Worm (Caenorhabditis elegans) whole organism, L4 larva: ENCODE measurements around the gene mrpl-4.
A peak's percentile ranks its signal among the peaks of the same experiment; 100 is the strongest.

Experiments
- D1046.2 ChIP-seq: fragments of 200-800 bp; sonication (Bioruptor generic); IDR thresholded peaks from 2 replicates; pipeline ENCODE4 v1.3.6; 2022; ENCODE audit warnings: missing genetic modification characterization, missing compliant biosample characterization
- F26F4.8 ChIP-seq: fragments of 200-800 bp; sonication (Bioruptor generic); conservative IDR thresholded peaks from 2 replicates; pipeline ENCODE4 v1.3.6; 2022; ENCODE audit warnings: missing genetic modification characterization, missing compliant biosample characterization
- T20F7.1 ChIP-seq: fragments of 200-800 bp; sonication (Bioruptor generic); optimal IDR thresholded peaks from 2 replicates; lab custom pipeline; 2018; ENCODE audit warnings: mild to moderate bottlenecking, missing genetic modification characterization, missing compliant biosample characterization
- Y105C5A.15 ChIP-seq: fragments of 200-800 bp; sonication (Bioruptor generic); IDR thresholded peaks from 2 replicates; pipeline ENCODE4 v1.3.6; 2022; ENCODE audit warnings: missing genetic modification characterization, missing compliant biosample characterization
- Y5F2A.4 ChIP-seq: fragments of 200-800 bp; sonication (Bioruptor generic); optimal IDR thresholded peaks from 2 replicates; lab custom pipeline; 2018; ENCODE audit warnings: mild to moderate bottlenecking, missing genetic modification characterization, missing compliant biosample characterization
- aha-1 ChIP-seq: fragments of 150-350 bp; peaks from one replicate; lab custom pipeline; 2014; ENCODE audit warnings: missing biosample characterization, missing genetic modification characterization
- aly-2 ChIP-seq: sonication (generic microtip); optimal IDR thresholded peaks from 2 replicates; lab custom pipeline; 2018; ENCODE audit warnings: missing biosample characterization, missing genetic modification characterization
- ceh-28 ChIP-seq: fragments of 150-350 bp; optimal IDR thresholded peaks from 2 replicates; lab custom pipeline; 2014; ENCODE audit warnings: missing biosample characterization, missing genetic modification reagents, missing genetic modification characterization
- ceh-32 ChIP-seq: sonication (generic microtip); optimal IDR thresholded peaks from 2 replicates; lab custom pipeline; 2016; ENCODE audit warnings: mild to moderate bottlenecking, missing genetic modification characterization, missing compliant biosample characterization; ENCODE audit not compliant: poor library complexity
- ces-1 ChIP-seq: fragments of 150-350 bp; sonication (generic microtip); optimal IDR thresholded peaks from 4 replicates; lab custom pipeline; 2014; ENCODE audit warnings: missing biosample characterization, missing genetic modification reagents, missing genetic modification characterization
- cey-2 ChIP-seq: sonication (generic microtip); optimal IDR thresholded peaks from 3 replicates; lab custom pipeline; 2017; ENCODE audit warnings: missing genetic modification characterization, mild to moderate bottlenecking, missing compliant biosample characterization, antibody characterized with exemption, borderline replicate concordance; ENCODE audit not compliant: insufficient read depth
- daf-19 ChIP-seq: fragments of 200-800 bp; sonication (Bioruptor generic); conservative IDR thresholded peaks from 2 replicates; pipeline ENCODE4 v1.3.6; 2022; ENCODE audit warnings: missing genetic modification characterization, missing compliant biosample characterization
- dmd-8 ChIP-seq: fragments of 200-800 bp; sonication (Bioruptor generic); IDR thresholded peaks from 2 replicates; pipeline ENCODE4 v1.3.6; 2022; ENCODE audit warnings: missing genetic modification characterization, missing compliant biosample characterization
- dve-1 ChIP-seq: sonication (generic microtip); optimal IDR thresholded peaks from 2 replicates; lab custom pipeline; 2017; ENCODE audit warnings: antibody characterized with exemption, mild to moderate bottlenecking, missing genetic modification characterization, missing compliant biosample characterization; ENCODE audit not compliant: insufficient read depth
- egl-27 ChIP-seq: sonication (generic microtip); optimal IDR thresholded peaks from 3 replicates; lab custom pipeline; 2017; ENCODE audit warnings: missing biosample characterization, missing genetic modification reagents, missing genetic modification characterization
- egl-43 ChIP-seq: fragments of 200-800 bp; sonication (Bioruptor generic); IDR thresholded peaks from 2 replicates; pipeline ENCODE4 v1.3.6; 2022; ENCODE audit warnings: missing genetic modification reagents, missing genetic modification characterization, missing compliant biosample characterization
- fkh-10 ChIP-seq: fragments of 150-350 bp; optimal IDR thresholded peaks from 2 replicates; lab custom pipeline; 2014; ENCODE audit warnings: missing biosample characterization, missing genetic modification reagents, missing genetic modification characterization
- hlh-30 ChIP-seq: sonication (generic microtip); optimal IDR thresholded peaks from 2 replicates; lab custom pipeline; 2017; ENCODE audit warnings: antibody characterized with exemption, mild to moderate bottlenecking, missing genetic modification characterization, missing compliant biosample characterization; ENCODE audit not compliant: insufficient read depth
- hmg-1.1 ChIP-seq: fragments of 200-800 bp; sonication (Bioruptor generic); IDR thresholded peaks from 2 replicates; pipeline ENCODE4 v1.3.6; 2022; ENCODE audit warnings: missing genetic modification reagents, missing genetic modification characterization, missing compliant biosample characterization
- jun-1 ChIP-seq: fragments of 150-350 bp; optimal IDR thresholded peaks from 2 replicates; lab custom pipeline; 2014; ENCODE audit warnings: missing biosample characterization, missing genetic modification reagents, missing genetic modification characterization
- lin-13 ChIP-seq: fragments of 150-350 bp; optimal IDR thresholded peaks from 2 replicates; lab custom pipeline; 2014; ENCODE audit warnings: missing biosample characterization, missing genetic modification reagents, missing genetic modification characterization
- lin-15B ChIP-seq: fragments of 150-350 bp; sonication (generic microtip); optimal IDR thresholded peaks from 3 replicates; lab custom pipeline; 2014; ENCODE audit warnings: missing biosample characterization, missing genetic modification characterization
- lin-29 ChIP-seq: fragments of 200-800 bp; sonication (Bioruptor generic); IDR thresholded peaks from 2 replicates; pipeline ENCODE4 v1.3.6; 2022; ENCODE audit warnings: missing genetic modification reagents, missing genetic modification characterization, missing compliant biosample characterization
- lin-38 ChIP-seq: fragments of 200-800 bp; sonication (Bioruptor generic); IDR thresholded peaks from 2 replicates; pipeline ENCODE4 v1.3.6; 2022; ENCODE audit warnings: missing genetic modification reagents, missing genetic modification characterization, missing compliant biosample characterization
- lir-3 ChIP-seq: sonication (generic microtip); optimal IDR thresholded peaks from 2 replicates; lab custom pipeline; 2016; ENCODE audit warnings: mild to moderate bottlenecking, missing genetic modification characterization, missing compliant biosample characterization
- lsy-2 ChIP-seq, 2 experiments: fragments of 150-350 bp in 1 of 2; sonication (generic microtip) in 1 of 2; optimal IDR thresholded peaks; 2 replicates each; lab custom pipeline; 2014 to 2017; ENCODE audit warnings: missing biosample characterization in 2 of 2, missing genetic modification characterization in 2 of 2
- madf-5 ChIP-seq, 2 experiments: fragments of 200-800 bp; sonication (Bioruptor generic); IDR thresholded peaks; 2 replicates each; pipeline ENCODE4 v1.3.6; 2022; ENCODE audit warnings: missing compliant biosample characterization in 2 of 2, missing genetic modification characterization in 2 of 2
- mdt-29 ChIP-seq: fragments of 200-800 bp; sonication (Bioruptor generic); IDR thresholded peaks from 2 replicates; pipeline ENCODE4 v1.3.6; 2022; ENCODE audit warnings: missing genetic modification reagents, missing genetic modification characterization, missing compliant biosample characterization
- mep-1 ChIP-seq: fragments of 150-350 bp; sonication (generic microtip); optimal IDR thresholded peaks from 3 replicates; lab custom pipeline; 2014; ENCODE audit warnings: missing biosample characterization, missing genetic modification characterization
- mxl-3 ChIP-seq: fragments of 200-800 bp; sonication (Bioruptor generic); optimal IDR thresholded peaks from 2 replicates; lab custom pipeline; 2018; ENCODE audit warnings: mild to moderate bottlenecking, missing genetic modification characterization, missing compliant biosample characterization
- nhr-10 ChIP-seq: fragments of 150-350 bp; optimal IDR thresholded peaks from 2 replicates; lab custom pipeline; 2014; ENCODE audit warnings: missing biosample characterization, missing genetic modification characterization
- nhr-237 ChIP-seq: sonication (generic microtip); optimal IDR thresholded peaks from 2 replicates; lab custom pipeline; 2017; ENCODE audit warnings: missing biosample characterization, missing genetic modification characterization
- nhr-25 ChIP-seq: sonication (generic microtip); optimal IDR thresholded peaks from 2 replicates; lab custom pipeline; 2017; ENCODE audit warnings: missing genetic modification characterization, mild to moderate bottlenecking, missing compliant biosample characterization, antibody characterized with exemption, moderate library complexity, borderline replicate concordance; ENCODE audit not compliant: insufficient read depth
- nhr-28 ChIP-seq: fragments of 150-350 bp; optimal IDR thresholded peaks from 2 replicates; lab custom pipeline; 2014; ENCODE audit warnings: missing biosample characterization, missing genetic modification characterization
- nhr-41 ChIP-seq: fragments of 200-800 bp; sonication (Bioruptor generic); IDR thresholded peaks from 2 replicates; pipeline ENCODE4 v1.3.6; 2022; ENCODE audit warnings: missing genetic modification reagents, missing genetic modification characterization, missing compliant biosample characterization
- nhr-42 ChIP-seq: fragments of 200-800 bp; sonication (Bioruptor generic); IDR thresholded peaks from 2 replicates; pipeline ENCODE4 v1.3.6; 2022; ENCODE audit warnings: missing genetic modification characterization, missing compliant biosample characterization
- nhr-48 ChIP-seq: sonication (generic microtip); optimal IDR thresholded peaks from 2 replicates; lab custom pipeline; 2016; ENCODE audit warnings: mild to moderate bottlenecking, missing genetic modification characterization, missing compliant biosample characterization
- nhr-6 ChIP-seq: fragments of 150-350 bp; optimal IDR thresholded peaks from 2 replicates; lab custom pipeline; 2014; ENCODE audit warnings: missing biosample characterization, missing genetic modification characterization
- rbr-2 ChIP-seq: sonication (generic microtip); optimal IDR thresholded peaks from 2 replicates; lab custom pipeline; 2016; ENCODE audit warnings: missing genotype, missing genetic modification characterization, missing compliant biosample characterization
- saeg-2 ChIP-seq: fragments of 200-800 bp; sonication (Bioruptor generic); IDR thresholded peaks from 2 replicates; pipeline ENCODE4 v1.3.6; 2022; ENCODE audit warnings: missing genetic modification reagents, missing genetic modification characterization, missing compliant biosample characterization
- sdz-12 ChIP-seq: fragments of 200-800 bp; sonication (Bioruptor generic); optimal IDR thresholded peaks from 2 replicates; lab custom pipeline; 2018; ENCODE audit warnings: mild to moderate bottlenecking, missing genetic modification characterization, missing compliant biosample characterization
- set-16 ChIP-seq: fragments of 200-800 bp; sonication (Bioruptor generic); IDR thresholded peaks from 2 replicates; pipeline ENCODE4 v1.3.6; 2022; ENCODE audit warnings: missing genetic modification reagents, missing genetic modification characterization, missing compliant biosample characterization
- skn-1 ChIP-seq: fragments of 150-350 bp; optimal IDR thresholded peaks from 2 replicates; lab custom pipeline; 2014; ENCODE audit warnings: missing biosample characterization, missing genetic modification characterization
- snpc-1.2 ChIP-seq: fragments of 200-800 bp; sonication (Bioruptor generic); IDR thresholded peaks from 2 replicates; pipeline ENCODE4 v1.3.6; 2022; ENCODE audit warnings: missing genetic modification reagents, missing genetic modification characterization, missing compliant biosample characterization
- spr-3 ChIP-seq: fragments of 200-800 bp; sonication (Bioruptor generic); optimal IDR thresholded peaks from 2 replicates; lab custom pipeline; 2018; ENCODE audit warnings: mild to moderate bottlenecking, missing genetic modification characterization, missing compliant biosample characterization
- unc-130 ChIP-seq: sonication (generic microtip); optimal IDR thresholded peaks from 2 replicates; lab custom pipeline; 2016; ENCODE audit warnings: missing genetic modification reagents, missing genetic modification characterization, missing compliant biosample characterization
- unc-39 ChIP-seq: sonication (generic microtip); optimal IDR thresholded peaks from 2 replicates; lab custom pipeline; 2017; ENCODE audit warnings: missing biosample characterization, missing genetic modification characterization
- zag-1 ChIP-seq: fragments of 150-350 bp; optimal IDR thresholded peaks from 2 replicates; lab custom pipeline; 2014; ENCODE audit warnings: missing biosample characterization, missing genetic modification characterization
- zfp-3 ChIP-seq: fragments of 200-800 bp; sonication (Bioruptor generic); conservative IDR thresholded peaks from 2 replicates; pipeline ENCODE4 v1.3.6; 2022; ENCODE audit warnings: missing genetic modification reagents, missing genetic modification characterization, missing compliant biosample characterization
- zip-11 ChIP-seq: fragments of 200-800 bp; sonication (Bioruptor generic); IDR thresholded peaks from 2 replicates; pipeline ENCODE4 v1.3.6; 2022; ENCODE audit warnings: missing genetic modification characterization, missing compliant biosample characterization
- zip-2 ChIP-seq: fragments of 150-350 bp; optimal IDR thresholded peaks from 2 replicates; lab custom pipeline; 2014; ENCODE audit warnings: missing biosample characterization, missing genetic modification characterization
- ztf-11 ChIP-seq: fragments of 150-350 bp; optimal IDR thresholded peaks from 2 replicates; lab custom pipeline; 2014; ENCODE audit warnings: missing biosample characterization, missing genetic modification characterization

Gene mrpl-4

ce11 chrV:8495965-8496364 is 28.9 kb downstream of the mrpl-4 start (continued):
- TF ChIP-seq nhr-41 (peak; percentile 50; the same call in 1 of the 2 replicates), ces-1 (GFP tag; lab: Kevin White, UChicago) (no peak), ceh-28 (no peak), T20F7.1 (no peak), nhr-6 (tag; lab: Kevin White, UChicago) (no peak), unc-130 (GFP tag; lab: Kevin White, UChicago) (peak; percentile 36), F26F4.8 (GFP tag; lab: Robert Waterston, UW) (0 out of 2 replicates have a peak, but pooled peaks have one; percentile 41), lin-13 (GFP tag; lab: Kevin White, UChicago) (no peak), daf-19 (GFP tag; lab: Robert Waterston, UW) (peak; percentile 70), mep-1 (peak; percentile 36), spr-3 (GFP tag; lab: Kevin White, UChicago) (peak; percentile 7), egl-43 (GFP tag; lab: Robert Waterston, UW) (peak; percentile 83), cey-2 (tag; lab: Kevin White, UChicago) (no peak), dve-1 (no peak), sdz-12 (GFP tag; lab: Kevin White, UChicago) (no peak), Y5F2A.4 (GFP tag; lab: Kevin White, UChicago) (no peak), ceh-32 (no peak), hlh-30 (tag; lab: Kevin White, UChicago) (no peak), mdt-29 (no peak; the same call in 1 of the 2 replicates), dmd-8 (0 out of 2 replicates have a peak, but pooled peaks have one; percentile 62), hmg-1.1 (GFP tag; lab: Robert Waterston, UW) (0 out of 2 replicates have a peak, but pooled peaks have one; percentile 45), Y105C5A.15 (0 out of 2 replicates have a peak, but pooled peaks have one; percentile 10), lin-38 (GFP tag; lab: Robert Waterston, UW) (peak; percentile 71), zip-2 (tag; lab: Kevin White, UChicago) (no peak), zag-1 (no peak), skn-1 (tag; lab: Kevin White, UChicago) (no peak), saeg-2 (GFP tag; lab: Robert Waterston, UW) (no peak), set-16 (no peak), lin-15B (tag; lab: Kevin White, UChicago) (no peak), lsy-2 (tag; optimal IDR thresholded peaks at IDR 0.05; lab: Kevin White, UChicago) (no peak), nhr-25 (tag; lab: Kevin White, UChicago) (no peak), D1046.2 (GFP tag; lab: Robert Waterston, UW) (no peak), nhr-10 (no peak), unc-39 (tag; lab: Kevin White, UChicago) (no peak), nhr-48 (tag; lab: Kevin White, UChicago) (no peak), nhr-237 (tag; lab: Kevin White, UChicago) (no peak), madf-5 (GFP tag; IDR thresholded peaks at IDR 0.05; lab: Robert Waterston, UW) (no peak), lin-29 (GFP tag; lab: Robert Waterston, UW) (no peak), nhr-42 (GFP tag; lab: Robert Waterston, UW) (peak; percentile 61; the same call in 1 of the 2 replicates), snpc-1.2 (GFP tag; lab: Robert Waterston, UW) (peak; percentile 69), zip-11 (GFP tag; lab: Robert Waterston, UW) (no peak), jun-1 (no peak), fkh-10 (GFP tag; lab: Kevin White, UChicago) (no peak), mxl-3 (GFP tag; lab: Kevin White, UChicago) (no peak), nhr-28 (no peak), egl-27 (tag; lab: Kevin White, UChicago) (no peak), lir-3 (tag; lab: Kevin White, UChicago) (peak; percentile 31), aha-1 (tag; lab: Kevin White, UChicago) (no peak), aly-2 (tag; lab: Kevin White, UChicago) (no peak), zfp-3 (no peak), rbr-2 (tag; lab: Kevin White, UChicago) (no peak), ztf-11 (tag; lab: Kevin White, UChicago) (no peak)
